Fruit fly (Drosophila melanogaster) whole organism, embryonic: ENCODE measurements around the gene Vsp37A.

Experiments
- Adf1 ChIP-seq: fragments of 200-800 bp; sonication (Bioruptor generic); IDR thresholded peaks from 2 replicates; pipeline ENCODE4 v1.3.6; 2022; ENCODE audit warnings: missing biosample characterization, missing genetic modification characterization
- Blimp-1 ChIP-seq: fragments of 200-800 bp; sonication (Bioruptor generic); optimal IDR thresholded peaks from 3 replicates; lab custom pipeline; 2018; ENCODE audit warnings: missing biosample characterization, missing genetic modification characterization, mild to moderate bottlenecking, moderate library complexity, missing genetic modification reagents
- CG10565 ChIP-seq: fragments of 200-800 bp; sonication (Bioruptor generic); optimal IDR thresholded peaks from 3 replicates; lab custom pipeline; 2016; ENCODE audit warnings: missing biosample characterization, mild to moderate bottlenecking, missing genetic modification characterization
- CG11398 ChIP-seq: fragments of 200-800 bp; sonication (Bioruptor generic); optimal IDR thresholded peaks from 2 replicates; lab custom pipeline; 2016; ENCODE audit warnings: missing biosample characterization, missing genetic modification characterization
- CG11456 ChIP-seq: fragments of 200-800 bp; sonication (Bioruptor generic); IDR thresholded peaks from 3 replicates; pipeline ENCODE4 v1.3.6; 2022; ENCODE audit warnings: missing biosample characterization, missing genetic modification characterization
- CG15601 ChIP-seq: fragments of 200-800 bp; sonication (Bioruptor generic); optimal IDR thresholded peaks from 3 replicates; lab custom pipeline; 2019; ENCODE audit warnings: missing biosample characterization, mild to moderate bottlenecking, missing genetic modification characterization, moderate library complexity
- CG16813 ChIP-seq: fragments of 200-800 bp; sonication (Bioruptor generic); IDR thresholded peaks from 3 replicates; pipeline ENCODE4 v1.3.6; 2022; ENCODE audit warnings: missing biosample characterization, missing genetic modification characterization; ENCODE audit not compliant: partially characterized antibody
- CG17802 ChIP-seq: fragments of 200-800 bp; sonication (Bioruptor generic); optimal IDR thresholded peaks from 2 replicates; lab custom pipeline; 2018; ENCODE audit warnings: missing biosample characterization, mild to moderate bottlenecking, missing genetic modification characterization, moderate library complexity
- CG2129 ChIP-seq: fragments of 200-800 bp; sonication (Bioruptor generic); IDR thresholded peaks from 2 replicates; pipeline ENCODE4 v1.3.6; 2022; ENCODE audit warnings: missing biosample characterization, missing genetic modification characterization; ENCODE audit not compliant: partially characterized antibody
- CG30020 ChIP-seq: fragments of 200-800 bp; optimal IDR thresholded peaks from 2 replicates; lab custom pipeline; 2019; ENCODE audit warnings: missing biosample characterization, mild to moderate bottlenecking, missing genetic modification characterization, moderate library complexity
- CG32532 ChIP-seq: fragments of 200-800 bp; sonication (Bioruptor generic); IDR thresholded peaks from 2 replicates; pipeline ENCODE4 v1.3.6; 2022; ENCODE audit warnings: missing biosample characterization, missing genetic modification characterization
- CG43689 ChIP-seq: fragments of 200-800 bp; sonication (Bioruptor generic); IDR thresholded peaks from 2 replicates; pipeline ENCODE4 v1.3.6; 2022; ENCODE audit warnings: missing biosample characterization, missing genetic modification characterization
- CG6791 ChIP-seq: fragments of 200-800 bp; sonication (Bioruptor generic); IDR thresholded peaks from 3 replicates; pipeline ENCODE4 v1.3.6; 2022; ENCODE audit warnings: missing biosample characterization, missing genetic modification characterization; ENCODE audit not compliant: partially characterized antibody
- CG7963 ChIP-seq: fragments of 200-800 bp; sonication (Bioruptor generic); IDR thresholded peaks from 3 replicates; pipeline ENCODE4 v1.3.6; 2022; ENCODE audit warnings: missing biosample characterization, missing genetic modification characterization; ENCODE audit not compliant: partially characterized antibody
- CG9215 ChIP-seq: fragments of 200-800 bp; sonication (Bioruptor generic); IDR thresholded peaks from 2 replicates; pipeline ENCODE4 v1.3.6; 2022; ENCODE audit warnings: missing biosample characterization, missing genetic modification characterization
- CG9727 ChIP-seq: fragments of 200-800 bp; sonication (Bioruptor generic); optimal IDR thresholded peaks from 3 replicates; lab custom pipeline; 2017; ENCODE audit warnings: missing biosample characterization, mild to moderate bottlenecking, missing genetic modification characterization
- CG9932 ChIP-seq: fragments of 200-800 bp; sonication (Bioruptor generic); IDR thresholded peaks from 2 replicates; pipeline ENCODE4 v1.3.6; 2022; ENCODE audit warnings: missing biosample characterization, missing genetic modification characterization
- Dfd ChIP-seq, 2 experiments: fragments of >200 bp; optimal IDR thresholded peaks; 2 replicates each; lab custom pipeline; 2017; ENCODE audit warnings: missing biosample characterization in 2 of 2, missing genetic modification characterization in 2 of 2
- Dip2 ChIP-seq: fragments of 200-800 bp; sonication (Bioruptor generic); IDR thresholded peaks from 2 replicates; pipeline ENCODE4 v1.3.6; 2022; ENCODE audit warnings: missing biosample characterization, missing genetic modification characterization
- Dll ChIP-seq: fragments of 200-800 bp; sonication (Bioruptor generic); IDR thresholded peaks from 4 replicates; pipeline ENCODE4 v1.3.6; 2022; ENCODE audit warnings: missing biosample characterization, missing genetic modification characterization; ENCODE audit not compliant: partially characterized antibody
- E2f1 ChIP-seq: fragments of 200-800 bp; sonication (Bioruptor generic); IDR thresholded peaks from 2 replicates; pipeline ENCODE4 v1.3.6; 2022; ENCODE audit warnings: missing biosample characterization, missing genetic modification characterization
- Ets65A ChIP-seq: fragments of 200-800 bp; sonication (Bioruptor generic); peaks from one replicate; lab custom pipeline; 2016; ENCODE audit warnings: missing biosample characterization, missing genetic modification characterization
- Gug ChIP-seq: fragments of 200-800 bp; sonication (Bioruptor generic); IDR thresholded peaks from 4 replicates; pipeline ENCODE4 v1.3.6; 2022; ENCODE audit warnings: missing biosample characterization, missing genetic modification characterization
- Hand ChIP-seq: fragments of 200-800 bp; sonication (Bioruptor generic); optimal IDR thresholded peaks from 2 replicates; lab custom pipeline; 2017; ENCODE audit warnings: mild to moderate bottlenecking, missing biosample characterization, missing genetic modification reagents, missing genetic modification characterization
- MBD-R2 ChIP-seq: fragments of 200-800 bp; sonication (Bioruptor generic); IDR thresholded peaks from 2 replicates; pipeline ENCODE4 v1.3.6; 2022; ENCODE audit warnings: missing biosample characterization, missing genetic modification characterization
- Nf-YB ChIP-seq: fragments of 200-800 bp; sonication (Bioruptor generic); optimal IDR thresholded peaks from 3 replicates; lab custom pipeline; 2019; ENCODE audit warnings: missing biosample characterization, mild to moderate bottlenecking, missing genetic modification characterization, moderate library complexity
- Nf-YC ChIP-seq: fragments of 200-800 bp; optimal IDR thresholded peaks from 3 replicates; lab custom pipeline; 2019; ENCODE audit warnings: missing biosample characterization, mild to moderate bottlenecking, missing genetic modification characterization, moderate library complexity
- Poxn ChIP-seq: fragments of 200-800 bp; sonication (Bioruptor generic); IDR thresholded peaks from 2 replicates; pipeline ENCODE4 v1.3.6; 2022; ENCODE audit warnings: missing biosample characterization, missing genetic modification characterization
- Ravus ChIP-seq: fragments of 200-800 bp; sonication (Bioruptor generic); IDR thresholded peaks from 2 replicates; pipeline ENCODE4 v1.3.6; 2022; ENCODE audit warnings: missing biosample characterization, missing genetic modification characterization
- Sin3A ChIP-seq: fragments of >200 bp; optimal IDR thresholded peaks from 2 replicates; lab custom pipeline; 2018
- YL-1 ChIP-seq: fragments of 200-800 bp; sonication (Bioruptor generic); optimal IDR thresholded peaks from 3 replicates; lab custom pipeline; 2017; ENCODE audit warnings: missing biosample characterization, mild to moderate bottlenecking, missing genetic modification characterization
- bbx ChIP-seq: fragments of 200-800 bp; sonication (Bioruptor generic); IDR thresholded peaks from 2 replicates; pipeline ENCODE4 v1.3.6; 2022; ENCODE audit warnings: missing biosample characterization, missing genetic modification characterization; ENCODE audit not compliant: partially characterized antibody
- btn ChIP-seq: fragments of 200-800 bp; sonication (Bioruptor generic); optimal IDR thresholded peaks from 2 replicates; lab custom pipeline; 2016; ENCODE audit warnings: missing biosample characterization, missing genetic modification characterization
- caup ChIP-seq: fragments of 200-800 bp; sonication (Bioruptor generic); optimal IDR thresholded peaks from 3 replicates; lab custom pipeline; 2017; ENCODE audit warnings: missing biosample characterization, mild to moderate bottlenecking, missing genetic modification characterization, moderate library complexity; ENCODE audit not compliant: severe bottlenecking
- chinmo ChIP-seq: fragments of 200-800 bp; sonication (Bioruptor generic); IDR thresholded peaks from 4 replicates; pipeline ENCODE4 v1.3.6; 2022; ENCODE audit warnings: missing biosample characterization, missing genetic modification characterization; ENCODE audit not compliant: partially characterized antibody
- fd96Cb ChIP-seq: fragments of 200-800 bp; sonication (Bioruptor generic); optimal IDR thresholded peaks from 2 replicates; lab custom pipeline; 2018; ENCODE audit warnings: missing biosample characterization, mild to moderate bottlenecking, missing genetic modification characterization, moderate library complexity
- gfzf ChIP-seq: fragments of 200-800 bp; sonication (Bioruptor generic); optimal IDR thresholded peaks from 2 replicates; lab custom pipeline; 2016; ENCODE audit warnings: missing biosample characterization, mild to moderate bottlenecking, missing genetic modification characterization, moderate library complexity
- grau ChIP-seq: fragments of 200-800 bp; optimal IDR thresholded peaks from 3 replicates; lab custom pipeline; 2019; ENCODE audit warnings: missing biosample characterization, mild to moderate bottlenecking, missing genetic modification characterization, moderate library complexity
- gt ChIP-seq: fragments of 200-800 bp; sonication (Bioruptor generic); IDR thresholded peaks from 2 replicates; pipeline ENCODE4 v1.3.6; 2022; ENCODE audit warnings: missing biosample characterization, missing genetic modification characterization
- h ChIP-seq: fragments of >200 bp; optimal IDR thresholded peaks from 2 replicates; lab custom pipeline; 2017
- ham ChIP-seq: fragments of 200-800 bp; sonication (Bioruptor generic); IDR thresholded peaks from 2 replicates; pipeline ENCODE4 v1.3.6; 2022; ENCODE audit warnings: missing biosample characterization, missing genetic modification characterization
- hkb ChIP-seq, 2 experiments: fragments of 200-800 bp in 1 of 2; fragments of >200 bp in 1 of 2; sonication (Bioruptor generic) in 1 of 2; IDR thresholded peaks in 1 of 2; optimal IDR thresholded peaks in 1 of 2; 2 replicates each; pipeline versions ENCODE4 v1.3.6 to Lab custom; 2017 to 2022; ENCODE audit warnings: missing biosample characterization in 1 of 2, missing genetic modification characterization in 1 of 2
- knrl ChIP-seq: fragments of 200-800 bp; sonication (Bioruptor generic); IDR thresholded peaks from 3 replicates; pipeline ENCODE4 v1.3.6; 2022; ENCODE audit warnings: missing biosample characterization, missing genetic modification characterization; ENCODE audit not compliant: partially characterized antibody
- mam ChIP-seq: fragments of 200-800 bp; sonication (Bioruptor generic); optimal IDR thresholded peaks from 3 replicates; lab custom pipeline; 2016; ENCODE audit warnings: missing biosample characterization, missing genetic modification characterization
- pb ChIP-seq: fragments of 200-800 bp; sonication (Bioruptor generic); optimal IDR thresholded peaks from 3 replicates; lab custom pipeline; 2016; ENCODE audit warnings: missing biosample characterization, missing genetic modification characterization
- sug ChIP-seq: fragments of 200-800 bp; optimal IDR thresholded peaks from 2 replicates; lab custom pipeline; 2019; ENCODE audit warnings: missing biosample characterization, mild to moderate bottlenecking, missing genetic modification characterization, moderate library complexity
- tio ChIP-seq: fragments of 200-800 bp; sonication (Bioruptor generic); optimal IDR thresholded peaks from 2 replicates; lab custom pipeline; 2017; ENCODE audit warnings: missing biosample characterization, missing genetic modification characterization, inconsistent platforms
- tup ChIP-seq: fragments of 200-800 bp; sonication (Bioruptor generic); optimal IDR thresholded peaks from 2 replicates; lab custom pipeline; 2016; ENCODE audit warnings: missing biosample characterization, mild to moderate bottlenecking, missing genetic modification characterization, moderate library complexity
- tx ChIP-seq: fragments of 200-800 bp; sonication (Bioruptor generic); optimal IDR thresholded peaks from 2 replicates; lab custom pipeline; 2016; ENCODE audit warnings: missing biosample characterization, missing genetic modification characterization
- wor ChIP-seq: fragments of 200-800 bp; sonication (Bioruptor generic); IDR thresholded peaks from 2 replicates; pipeline ENCODE4 v1.3.6; 2022; ENCODE audit warnings: missing biosample characterization, missing genetic modification characterization

Vsp37A gene

DNA sequence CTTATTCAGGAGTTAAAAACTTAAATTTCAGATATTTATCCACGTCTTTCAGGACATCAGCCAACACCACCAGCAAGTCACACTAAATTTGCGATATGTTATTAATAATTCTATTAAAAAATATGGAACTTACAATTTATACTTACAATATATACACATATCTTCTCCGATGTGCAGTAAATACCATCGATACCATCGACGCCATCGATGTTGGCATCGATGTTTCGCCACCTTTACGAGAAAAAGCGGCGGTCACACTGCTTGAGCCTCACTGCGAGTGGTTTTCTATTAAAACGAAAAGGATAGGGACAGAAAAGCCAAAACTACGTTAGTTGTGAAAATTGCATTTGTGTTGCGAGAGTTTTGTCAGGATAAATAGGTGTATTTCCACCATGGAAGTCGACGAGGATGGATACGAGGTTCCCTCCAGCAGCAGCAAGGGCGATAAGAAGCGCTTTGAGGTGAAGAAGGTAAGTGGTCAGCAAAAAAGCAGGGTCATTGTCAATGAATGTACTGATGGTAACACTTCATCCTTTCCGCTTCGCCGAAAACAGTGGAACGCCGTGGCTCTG lies 25.8 kb downstream of the Vsp37A start, which contains the start of gene Roc1a (continued):
- no peak for TF ChIP-seq CG9215
- peak; percentile 64 for TF ChIP-seq gfzf
- no peak for TF ChIP-seq Dip2
- TF ChIP-seq chinmo (GFP tag; lab: Robert Waterston, UW): peak; percentile 79; the same call in 3 of the 4 replicates
- no peak for TF ChIP-seq CG43689 (GFP tag; lab: Robert Waterston, UW)
- peak; percentile 28 for TF ChIP-seq YL-1
- TF ChIP-seq tx (GFP tag; lab: Kevin White, UChicago): no peak
- peak; percentile 13 for TF ChIP-seq Nf-YC (tag; lab: Kevin White, UChicago)
- TF ChIP-seq mam (GFP tag; lab: Kevin White, UChicago): no peak
- TF ChIP-seq Nf-YB: no peak
- no peak for TF ChIP-seq pb (GFP tag; lab: Kevin White, UChicago)
- peak; percentile 45 for TF ChIP-seq Sin3A
- TF ChIP-seq Poxn (GFP tag; lab: Robert Waterston, UW): no peak
- TF ChIP-seq gt: no peak
- no peak for TF ChIP-seq tio (GFP tag; lab: Kevin White, UChicago)
- peak; percentile 25 for TF ChIP-seq CG30020 (tag; lab: Kevin White, UChicago)
- no peak for TF ChIP-seq E2f1 (GFP tag; lab: Robert Waterston, UW)
- TF ChIP-seq CG11456 (GFP tag; lab: Robert Waterston, UW): 0 out of 3 replicates have a peak, but pooled peaks have one; percentile 20
- no peak for TF ChIP-seq tup (GFP tag; lab: Kevin White, UChicago)
- peak; percentile 57 for TF ChIP-seq CG9932 (GFP tag; lab: Robert Waterston, UW)
- TF ChIP-seq btn (GFP tag; lab: Kevin White, UChicago): no peak
- no peak for TF ChIP-seq grau
- peak; percentile 75 for TF ChIP-seq knrl (GFP tag; lab: Robert Waterston, UW)
- no peak for TF ChIP-seq wor (GFP tag; lab: Robert Waterston, UW)
- TF ChIP-seq Adf1 (GFP tag; lab: Robert Waterston, UW): no peak
- peak; percentile 23 for TF ChIP-seq CG9727 (GFP tag; lab: Kevin White, UChicago)
- peak; percentile 79 for TF ChIP-seq CG6791 (GFP tag; lab: Robert Waterston, UW)
- TF ChIP-seq fd96Cb (tag; lab: Kevin White, UChicago): no peak
- TF ChIP-seq CG17802: no peak
- 0 out of 2 replicates have a peak, but pooled peaks have one; percentile 31 for TF ChIP-seq CG32532 (GFP tag; lab: Robert Waterston, UW)
- TF ChIP-seq MBD-R2: peak; percentile 47
- no peak for TF ChIP-seq CG10565 (GFP tag; lab: Kevin White, UChicago)
- TF ChIP-seq caup (GFP tag; lab: Kevin White, UChicago): no peak
- TF ChIP-seq CG7963 (GFP tag; lab: Robert Waterston, UW): peak; percentile 78
- TF ChIP-seq CG11398 (GFP tag; lab: Kevin White, UChicago): no peak
- peak; percentile 57; the same call in 1 of the 4 replicates for TF ChIP-seq Dll
- TF ChIP-seq CG2129 (GFP tag; lab: Robert Waterston, UW): peak; percentile 28; the same call in 1 of the 2 replicates
- peak; percentile 74 for TF ChIP-seq bbx
- TF ChIP-seq Dfd (GFP tag; optimal IDR thresholded peaks at IDR 0.05; lab: Kevin White, UChicago): no peak
- TF ChIP-seq CG15601 (tag; lab: Kevin White, UChicago): no peak
- peak; percentile 9 for TF ChIP-seq sug (tag; lab: Kevin White, UChicago)
- no peak for TF ChIP-seq h (lab: Kevin White, UChicago)
- TF ChIP-seq Gug (GFP tag; lab: Robert Waterston, UW): peak; percentile 34; the same call in 1 of the 4 replicates
- TF ChIP-seq CG16813 (GFP tag; lab: Robert Waterston, UW): peak; percentile 73
- TF ChIP-seq hkb (optimal IDR thresholded peaks at IDR 0.05; lab: Kevin White, UChicago): no peak
- TF ChIP-seq hkb (GFP tag; IDR thresholded peaks at IDR 0.05; lab: Robert Waterston, UW): no peak
- no peak for TF ChIP-seq Hand (GFP tag; lab: Kevin White, UChicago)
- TF ChIP-seq Ets65A (GFP tag; lab: Kevin White, UChicago): peak; percentile 86
- no peak for TF ChIP-seq ham (GFP tag; lab: Robert Waterston, UW)
- no peak for TF ChIP-seq Ravus
- no peak for TF ChIP-seq Blimp-1 (GFP tag; lab: Kevin White, UChicago)
